Fruit fly (Drosophila melanogaster): ENCODE measurements around the gene CG11444.

CG11444 gene

DNA sequence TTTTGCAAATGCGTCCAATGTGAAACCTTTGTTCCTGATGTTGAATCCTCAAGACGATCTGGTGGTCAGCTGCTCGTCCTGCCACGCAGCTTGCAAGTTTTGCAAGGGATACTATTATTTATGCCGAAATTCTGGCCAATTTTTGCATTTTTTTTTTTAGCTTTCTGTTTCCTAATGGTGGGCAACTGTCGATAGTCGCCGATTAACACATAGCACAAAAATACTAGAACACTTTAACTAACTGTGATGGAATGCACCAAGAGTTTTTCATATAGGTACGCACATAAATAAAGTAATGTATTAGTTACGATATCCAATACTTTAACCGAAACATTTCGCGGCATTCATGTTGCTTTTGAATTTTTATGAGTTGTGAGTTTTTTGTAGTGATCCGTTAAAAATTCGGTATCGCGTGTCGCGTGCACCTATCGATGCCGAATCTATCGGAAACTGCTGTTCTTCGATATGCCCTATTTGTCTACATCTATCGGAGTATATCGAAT is 13.7 kb downstream of the CG11444 start, which contains the start of the genes rb and CHOp24 (continued):
- TF ChIP-seq Hr39 (optimal IDR thresholded peaks at IDR 0.05) (no peak), CG7786 (GFP tag; optimal IDR thresholded peaks at IDR 0.05) (peak; percentile 6), CG17912 (GFP tag; optimal IDR thresholded peaks at IDR 0.05) (no peak), CG7357 (GFP tag; IDR thresholded peaks at IDR 0.05) (no peak), danr (GFP tag; IDR thresholded peaks at IDR 0.05) (no peak), CG18619 (GFP tag; optimal IDR thresholded peaks at IDR 0.05) (no peak), sima (GFP tag; optimal IDR thresholded peaks at IDR 0.05) (no peak), ATbp (GFP tag; optimal IDR thresholded peaks at IDR 0.05) (no peak), yki (optimal IDR thresholded peaks at IDR 0.05) (no peak), CoRest (tag; optimal IDR thresholded peaks at IDR 0.05) (peak; percentile 32), slp2 (GFP tag; optimal IDR thresholded peaks at IDR 0.05) (no peak), insv (GFP tag; optimal IDR thresholded peaks at IDR 0.05) (no peak), gfzf (GFP tag; optimal IDR thresholded peaks at IDR 0.05) (peak; percentile 50), CG4617 (GFP tag; optimal IDR thresholded peaks at IDR 0.05; ENCODE audit: borderline replicate concordance) (peak; percentile 51), CG31388 (GFP tag; optimal IDR thresholded peaks at IDR 0.05) (no peak), toy (GFP tag; IDR thresholded peaks at IDR 0.05) (no peak), gce (GFP tag; IDR thresholded peaks at IDR 0.05) (no peak), CG30403 (GFP tag; optimal IDR thresholded peaks at IDR 0.05) (peak; percentile 14), onecut (GFP tag; IDR thresholded peaks at IDR 0.05) (no peak), lmd (GFP tag; IDR thresholded peaks at IDR 0.05) (no peak; the same call in 1 of the 2 replicates), Sox100B (GFP tag; optimal IDR thresholded peaks at IDR 0.05) (no peak), org-1 (GFP tag; optimal IDR thresholded peaks at IDR 0.05) (no peak), CG1233 (GFP tag; optimal IDR thresholded peaks at IDR 0.05) (no peak), mirr (GFP tag; optimal IDR thresholded peaks at IDR 0.05) (no peak), nerfin-1 (tag; optimal IDR thresholded peaks at IDR 0.05) (peak; percentile 99), Abd-B (GFP tag; optimal IDR thresholded peaks at IDR 0.05) (no peak), trh (GFP tag; optimal IDR thresholded peaks at IDR 0.05) (no peak), peb (GFP tag; IDR thresholded peaks at IDR 0.05) (no peak), CG10431 (GFP tag; optimal IDR thresholded peaks at IDR 0.05) (no peak), CG12659 (GFP tag; optimal IDR thresholded peaks at IDR 0.05) (peak; percentile 70), CG18764 (GFP tag; optimal IDR thresholded peaks at IDR 0.05) (no peak), ftz-f1 (GFP tag; optimal IDR thresholded peaks at IDR 0.05) (no peak), CG15479 (GFP tag; optimal IDR thresholded peaks at IDR 0.05) (no peak), jigr1 (GFP tag; IDR thresholded peaks at IDR 0.05) (no peak), run (tag; optimal IDR thresholded peaks at IDR 0.05) (no peak)

dm6 chrX:4534002-4534401 is 20.2 kb downstream of the CG11444 start:
- TF ChIP-seq CG8290 (GFP tag; optimal IDR thresholded peaks at IDR 0.05) (peak; percentile 10), CG8290 (tag; optimal IDR thresholded peaks at IDR 0.05) (no peak), CG14860 (GFP tag; IDR thresholded peaks at IDR 0.05; ENCODE audit: partially characterized antibody) (peak; percentile 70), ato (GFP tag; IDR thresholded peaks at IDR 0.05; ENCODE audit: partially characterized antibody) (0 out of 2 replicates have a peak, but pooled peaks have one; percentile 53), org-1 (GFP tag; optimal IDR thresholded peaks at IDR 0.05) (no peak), HLH4C (GFP tag; IDR thresholded peaks at IDR 0.05; ENCODE audit: partially characterized antibody) (peak; percentile 84), CG43689 (GFP tag; IDR thresholded peaks at IDR 0.05) (no peak), CG11504 (tag; optimal IDR thresholded peaks at IDR 0.05) (no peak), Atf3 (GFP tag; optimal IDR thresholded peaks at IDR 0.05) (no peak), CG12744 (GFP tag; optimal IDR thresholded peaks at IDR 0.05) (no peak), Hr3 (GFP tag; optimal IDR thresholded peaks at IDR 0.05) (no peak), CG16813 (GFP tag; IDR thresholded peaks at IDR 0.05; ENCODE audit: partially characterized antibody) (peak; percentile 64; the same call in 2 of the 3 replicates), bbx (GFP tag; IDR thresholded peaks at IDR 0.05; ENCODE audit: partially characterized antibody) (peak; percentile 72), CG2889 (GFP tag; IDR thresholded peaks at IDR 0.05) (no peak), ranshi (GFP tag; IDR thresholded peaks at IDR 0.05) (no peak), h (optimal IDR thresholded peaks at IDR 0.05) (no peak), ash1 (GFP tag; optimal IDR thresholded peaks at IDR 0.05) (no peak), Bgb (GFP tag; IDR thresholded peaks at IDR 0.05; ENCODE audit: partially characterized antibody) (peak; percentile 49; the same call in 1 of the 2 replicates), chinmo (GFP tag; IDR thresholded peaks at IDR 0.05; ENCODE audit: partially characterized antibody) (0 out of 4 replicates have a peak, but pooled peaks have one; percentile 42), ap (GFP tag; IDR thresholded peaks at IDR 0.05) (no peak)

Data from whole organism, embryonic.